Worm (Caenorhabditis elegans): ENCODE results near the gene lec-2.

The lec-2 gene

DNA sequence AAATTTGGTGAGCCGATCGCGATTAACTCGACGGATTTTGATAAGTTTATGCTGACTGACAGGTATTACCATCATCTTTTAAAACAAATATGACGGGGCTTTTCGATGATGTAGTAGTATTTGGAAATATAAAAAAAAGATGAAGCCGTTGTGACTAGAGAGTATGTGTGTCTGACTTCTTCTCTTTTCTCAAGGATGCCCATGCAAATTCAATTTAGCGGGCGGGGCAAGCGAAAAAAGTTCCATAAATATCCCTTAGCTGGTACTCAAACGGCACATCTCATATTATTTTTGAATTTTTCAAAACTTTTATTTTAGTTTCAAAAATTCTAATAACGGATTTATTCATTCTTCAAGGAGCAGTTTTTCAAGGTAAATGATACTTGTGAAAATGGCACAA lies 44.5 kb upstream of the lec-2 start, which contains the start of gene stg-1:
TSS of gene stg-1 (minus strand) at position 153 of the 400 bp plus-strand sequence.
- no peak for TF ChIP-seq rbr-2 (tag; optimal IDR thresholded peaks at IDR 0.05)
- no peak for TF ChIP-seq Y105C5A.15 (GFP tag; IDR thresholded peaks at IDR 0.05)
- TF ChIP-seq lir-3 (tag; optimal IDR thresholded peaks at IDR 0.05): no peak
- TF ChIP-seq saeg-2 (GFP tag; IDR thresholded peaks at IDR 0.05): no peak
- TF ChIP-seq ceh-20 (GFP tag; IDR thresholded peaks at IDR 0.05): no peak
- no peak for TF ChIP-seq dve-1 (tag; optimal IDR thresholded peaks at IDR 0.05; ENCODE audit: insufficient read depth)
- no peak for TF ChIP-seq set-16 (GFP tag; IDR thresholded peaks at IDR 0.05)
- no peak for TF ChIP-seq nhr-102 (tag; optimal IDR thresholded peaks at IDR 0.05)
- no peak for TF ChIP-seq mdl-1 (tag; optimal IDR thresholded peaks at IDR 0.05)
- no peak for TF ChIP-seq jun-1 (tag; optimal IDR thresholded peaks at IDR 0.05)
- no peak for TF ChIP-seq lin-15B (tag; optimal IDR thresholded peaks at IDR 0.05)
- no peak for TF ChIP-seq nhr-77 (tag; optimal IDR thresholded peaks at IDR 0.05)
- TF ChIP-seq pqm-1 (tag; optimal IDR thresholded peaks at IDR 0.05): no peak
- no peak for TF ChIP-seq fkh-10 (GFP tag; optimal IDR thresholded peaks at IDR 0.05)
- TF ChIP-seq lin-29 (GFP tag; IDR thresholded peaks at IDR 0.05): no peak

DNA sequence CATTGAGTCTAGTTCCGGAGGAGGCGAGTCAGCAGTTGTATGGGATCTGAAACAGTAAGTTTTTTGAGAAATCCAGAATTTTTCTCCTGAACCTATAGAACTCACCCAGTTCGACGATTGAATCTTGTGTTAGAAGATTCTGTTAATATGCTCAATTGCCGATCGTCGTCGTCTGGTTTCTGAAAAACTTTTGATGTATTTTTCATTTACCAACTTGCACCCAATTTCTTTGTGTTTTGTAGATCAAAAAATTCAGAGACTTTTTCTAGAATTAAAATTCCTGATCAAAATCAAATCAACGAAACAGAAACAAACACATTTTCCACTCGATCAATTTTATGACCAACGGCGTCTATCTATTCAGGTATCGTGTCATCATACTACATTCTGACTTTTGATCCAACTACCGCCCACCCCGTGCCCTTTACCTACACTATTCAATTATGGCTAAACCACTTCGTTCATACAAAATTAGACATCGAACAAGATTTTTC lies 40.6 kb upstream of the lec-2 start, which contains the start of gene C18D1.2:
TSS of gene C18D1.2 (plus strand) at position 444 of the 494 bp plus-strand sequence.
- TF ChIP-seq zip-2 (tag; optimal IDR thresholded peaks at IDR 0.05) (no peak), daf-19 (GFP tag; conservative IDR thresholded peaks at IDR 0.05) (no peak), dmd-6 (GFP tag; IDR thresholded peaks at IDR 0.05) (no peak), nhr-48 (tag; optimal IDR thresholded peaks at IDR 0.05) (no peak), nhr-76 (tag; optimal IDR thresholded peaks at IDR 0.05) (no peak), ceh-44 (GFP tag; IDR thresholded peaks at IDR 0.05) (no peak), tra-1 (GFP tag; IDR thresholded peaks at IDR 0.05) (no peak), F37D6.2 (tag; optimal IDR thresholded peaks at IDR 0.05) (no peak), zfp-2 (tag; optimal IDR thresholded peaks at IDR 0.05) (no peak), hlh-30 (tag; optimal IDR thresholded peaks at IDR 0.05; ENCODE audit: insufficient read depth) (no peak), hmg-1.1 (GFP tag; IDR thresholded peaks at IDR 0.05) (no peak), aha-1 (tag) (no peak), hlh-11 (tag; optimal IDR thresholded peaks at IDR 0.05) (no peak), tag-97 (GFP tag; IDR thresholded peaks at IDR 0.05) (no peak)

DNA sequence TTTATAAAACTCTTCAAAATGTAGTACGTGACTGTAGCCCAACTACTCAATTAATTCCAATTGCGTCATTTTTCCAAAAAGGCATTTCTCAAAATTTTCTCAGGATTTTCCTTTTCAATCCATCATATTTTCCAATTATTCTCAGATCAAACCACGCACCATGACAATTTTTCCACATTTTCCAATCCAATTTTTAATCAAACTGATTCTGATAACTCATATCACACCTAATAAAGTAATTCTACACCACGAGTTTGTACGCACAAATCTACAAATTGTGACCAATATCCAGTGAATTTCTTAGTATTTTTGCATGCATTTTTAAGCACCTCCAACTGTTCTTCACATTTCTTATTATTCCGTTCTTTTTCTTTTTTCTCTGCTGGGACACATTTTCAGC lies 35.5 kb upstream of the lec-2 start:
- TF ChIP-seq set-16 (GFP tag; IDR thresholded peaks at IDR 0.05): no peak
- TF ChIP-seq aha-1 (tag): peak; percentile 77
- TF ChIP-seq nhr-11 (tag; optimal IDR thresholded peaks at IDR 0.05): peak; percentile 47

DNA sequence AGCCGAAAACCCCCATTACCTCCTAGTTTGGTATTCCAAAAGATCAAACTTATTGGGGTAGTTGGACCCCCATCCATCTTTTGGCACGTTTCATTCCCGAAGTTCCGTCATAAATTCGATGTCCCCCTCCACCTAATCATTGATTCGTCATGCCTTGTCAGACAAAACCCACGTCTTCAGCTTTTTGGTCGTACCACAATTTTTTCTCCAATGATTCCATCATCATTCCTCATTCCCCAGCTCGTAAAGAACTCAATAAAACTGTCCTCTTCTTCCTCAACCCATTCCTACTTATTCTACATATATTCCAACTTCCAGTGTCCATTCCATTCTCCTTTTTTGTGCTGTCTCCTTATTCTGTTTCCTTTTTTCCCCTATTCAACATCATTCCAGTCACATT lies 32.6 kb upstream of the lec-2 start, which contains the start of gene flp-4:
TSS of gene flp-4 (plus strand) at position 301 of the 400 bp plus-strand sequence.
- TF ChIP-seq ama-1 (optimal IDR thresholded peaks at IDR 0.05) (no peak), hmg-1.1 (GFP tag; IDR thresholded peaks at IDR 0.05) (no peak)

DNA sequence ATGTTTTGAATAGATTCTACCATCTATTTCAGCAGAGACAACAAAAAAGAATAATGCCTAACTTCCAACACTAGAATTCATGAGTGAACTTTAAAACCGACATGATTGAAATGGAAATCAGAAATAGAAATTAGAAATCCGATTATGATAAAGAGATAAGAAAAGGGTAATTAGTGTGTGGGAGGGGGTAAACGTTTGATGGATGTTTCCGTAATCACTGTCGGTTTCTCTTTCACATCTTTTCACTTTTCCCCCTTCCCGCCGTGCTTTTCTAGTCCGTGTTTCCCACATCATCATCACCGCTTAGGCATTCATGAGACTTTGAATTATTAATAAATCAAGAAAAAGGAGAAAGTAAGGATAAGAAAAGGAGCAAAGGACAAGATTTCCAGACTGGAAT lies 29.7 kb upstream of the lec-2 start:
- TF ChIP-seq R02D3.7 (tag; optimal IDR thresholded peaks at IDR 0.05): no peak
- TF ChIP-seq Y105C5A.15 (GFP tag; IDR thresholded peaks at IDR 0.05): no peak
- no peak for TF ChIP-seq D1046.2 (GFP tag; IDR thresholded peaks at IDR 0.05)
- no peak for TF ChIP-seq dmd-6 (GFP tag; IDR thresholded peaks at IDR 0.05)
- no peak for TF ChIP-seq jun-1 (tag; optimal IDR thresholded peaks at IDR 0.05)
- no peak for TF ChIP-seq tag-97 (GFP tag; IDR thresholded peaks at IDR 0.05)
- TF ChIP-seq ceh-44 (GFP tag; IDR thresholded peaks at IDR 0.05): no peak
- TF ChIP-seq ama-1 (optimal IDR thresholded peaks at IDR 0.05): no peak
- no peak for TF ChIP-seq nhr-25 (tag; optimal IDR thresholded peaks at IDR 0.05; ENCODE audit: borderline replicate concordance, insufficient read depth)
- no peak for TF ChIP-seq zip-2 (tag; optimal IDR thresholded peaks at IDR 0.05)
- no peak for TF ChIP-seq ctbp-1 (GFP tag; IDR thresholded peaks at IDR 0.05)
- no peak for TF ChIP-seq T26A8.4 (GFP tag; IDR thresholded peaks at IDR 0.05)
- no peak for TF ChIP-seq rbr-2 (tag; optimal IDR thresholded peaks at IDR 0.05)
- TF ChIP-seq cey-2 (tag; optimal IDR thresholded peaks at IDR 0.05; ENCODE audit: borderline replicate concordance, insufficient read depth): no peak
- TF ChIP-seq lin-1 (GFP tag; IDR thresholded peaks at IDR 0.05): no peak
- TF ChIP-seq ces-1 (GFP tag; optimal IDR thresholded peaks at IDR 0.05): no peak
- no peak for TF ChIP-seq fos-1 (tag; optimal IDR thresholded peaks at IDR 0.05)
- no peak for TF ChIP-seq skn-1 (tag; optimal IDR thresholded peaks at IDR 0.05)
- TF ChIP-seq unc-62 (GFP tag; optimal IDR thresholded peaks at IDR 0.05 in 1 of 2): no peak
- TF ChIP-seq unc-62 (tag; optimal IDR thresholded peaks at IDR 0.05): no peak
